Fruit fly (Drosophila melanogaster) whole organism, wandering third instar larva: ENCODE measurements around the gene Ets97D.

Experiments
- Abd-B ChIP-seq: fragments of >200 bp; optimal IDR thresholded peaks from 2 replicates; lab custom pipeline; 2017; ENCODE audit warnings: missing biosample characterization, missing genetic modification characterization
- Dfd ChIP-seq: fragments of >200 bp; optimal IDR thresholded peaks from 2 replicates; lab custom pipeline; 2017; ENCODE audit warnings: missing biosample characterization, missing genetic modification characterization
- HLH106 ChIP-seq: fragments of 200-800 bp; optimal IDR thresholded peaks from 3 replicates; lab custom pipeline; 2019; ENCODE audit warnings: missing biosample characterization, mild to moderate bottlenecking, missing genetic modification characterization, moderate library complexity
- Hnf4 ChIP-seq: fragments of 200-800 bp; sonication (Bioruptor generic); optimal IDR thresholded peaks from 2 replicates; lab custom pipeline; 2016; ENCODE audit warnings: missing biosample characterization, mild to moderate bottlenecking, missing genetic modification characterization
- Sp1 ChIP-seq: fragments of 200-800 bp; sonication (Bioruptor generic); optimal IDR thresholded peaks from 3 replicates; lab custom pipeline; 2019; ENCODE audit warnings: missing biosample characterization, mild to moderate bottlenecking, missing genetic modification characterization, moderate library complexity
- h ChIP-seq: fragments of 200-800 bp; sonication (Bioruptor generic); optimal IDR thresholded peaks from 3 replicates; lab custom pipeline; 2016; ENCODE audit warnings: missing biosample characterization, mild to moderate bottlenecking, missing genetic modification characterization
- psq ChIP-seq: fragments of 200-800 bp; sonication (Bioruptor generic); optimal IDR thresholded peaks from 3 replicates; lab custom pipeline; 2017; ENCODE audit warnings: missing biosample characterization, mild to moderate bottlenecking, missing genetic modification characterization, moderate library complexity

dm6 chr3R:26952857-26953477 is 40.3 kb upstream of the Ets97D start:
- TF ChIP-seq Abd-B (GFP tag; lab: Kevin White, UChicago) (no peak), h (no peak), psq (GFP tag; lab: Kevin White, UChicago) (no peak), Sp1 (GFP tag; lab: Kevin White, UChicago) (no peak), Hnf4 (GFP tag; lab: Kevin White, UChicago) (no peak), HLH106 (tag; lab: Kevin White, UChicago) (no peak), Dfd (GFP tag; lab: Kevin White, UChicago) (no peak)
